Worm (Caenorhabditis elegans): ENCODE results near the gene fbxb-92.

The fbxb-92 gene

DNA sequence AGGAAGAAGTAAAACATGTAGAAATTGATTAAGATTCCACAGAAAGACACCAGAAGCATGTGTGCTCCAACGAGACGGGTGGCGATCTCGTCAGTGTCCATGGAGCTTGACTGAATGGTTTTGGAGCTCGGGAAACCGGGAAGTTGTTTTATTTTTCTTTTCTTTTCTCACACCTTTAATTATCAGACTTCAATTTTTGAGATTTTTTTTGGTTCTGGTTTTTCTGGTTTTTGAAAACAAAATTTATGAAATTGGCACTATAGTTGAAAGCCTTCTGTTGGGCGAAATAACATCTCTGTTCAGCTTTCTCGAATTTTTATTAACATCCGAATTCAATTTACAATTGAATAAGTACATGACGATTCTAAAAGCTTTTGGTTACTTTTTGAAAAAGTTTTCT is 47.7 kb downstream of the fbxb-92 start, which contains the start of gene srx-104:
Gene srx-104 (minus strand): TSS at position 101 of the 400 bp plus-strand sequence.
- TF ChIP-seq jun-1 (tag; optimal IDR thresholded peaks at IDR 0.05) (no peak), lin-39 (tag; optimal IDR thresholded peaks at IDR 0.05) (no peak), ctbp-1 (GFP tag; IDR thresholded peaks at IDR 0.05) (no peak), hmg-1.1 (GFP tag; IDR thresholded peaks at IDR 0.05) (no peak), dmd-9 (GFP tag; IDR thresholded peaks at IDR 0.05) (no peak), ceh-32 (tag; optimal IDR thresholded peaks at IDR 0.05; ENCODE audit: poor library complexity) (no peak), ztf-7 (tag; optimal IDR thresholded peaks at IDR 0.05) (no peak), ama-1 (optimal IDR thresholded peaks at IDR 0.05) (no peak), nhr-28 (tag; optimal IDR thresholded peaks at IDR 0.05) (no peak), lin-13 (GFP tag; optimal IDR thresholded peaks at IDR 0.05) (no peak)
